Fruit fly (Drosophila melanogaster): ENCODE results near the gene Sry-beta.

The Sry-beta gene

DNA sequence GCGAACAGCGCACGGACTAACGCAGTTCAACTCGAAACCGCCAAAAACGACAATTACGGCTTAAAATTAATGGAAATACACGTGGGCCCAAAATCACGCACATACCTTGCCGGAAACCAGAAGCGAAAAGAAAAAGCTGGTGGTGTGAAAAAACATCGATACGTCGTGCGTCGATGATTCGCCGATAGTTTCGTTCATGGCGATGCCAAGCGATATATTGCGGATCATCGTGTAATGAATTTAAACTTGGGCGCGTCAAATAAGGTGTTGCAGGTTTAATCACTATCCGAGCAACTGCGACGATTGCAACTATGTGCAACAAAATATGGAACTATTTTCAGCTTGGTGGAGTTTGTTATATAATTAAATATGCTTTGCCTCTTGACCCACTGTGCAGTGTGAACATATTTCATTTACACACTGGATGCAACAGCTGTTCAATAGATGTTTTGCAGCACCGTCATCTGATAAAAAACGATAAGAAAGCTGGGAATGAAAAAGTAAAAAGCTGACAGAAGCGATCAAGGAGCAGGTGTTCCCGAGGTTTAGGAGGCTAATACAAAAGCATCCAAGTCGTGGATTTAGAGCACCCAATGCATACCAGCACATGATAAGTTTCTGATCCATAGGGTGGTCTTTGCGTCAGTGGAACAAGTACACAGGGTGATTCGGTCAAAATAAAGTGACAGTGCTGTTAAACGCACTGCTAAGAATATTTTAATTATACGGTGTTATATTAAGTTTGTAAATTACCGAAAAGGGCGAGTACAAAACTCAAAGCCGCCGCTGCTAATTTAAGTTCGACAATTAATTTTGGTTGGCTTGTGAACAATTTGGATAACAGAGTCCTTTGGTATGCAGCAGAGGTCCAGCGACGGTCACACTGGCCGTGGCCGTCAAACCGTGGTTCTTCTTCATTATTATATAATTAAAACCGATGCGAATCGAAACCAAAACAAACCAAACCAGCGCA lies 6.8 kb downstream of the Sry-beta start, which contains the start of the genes RpL32 and CG7943 (continued):
- peak; percentile 90 for TF ChIP-seq ara (GFP tag; IDR thresholded peaks at IDR 0.05)
- TF ChIP-seq caup (GFP tag; optimal IDR thresholded peaks at IDR 0.05; ENCODE audit: severe bottlenecking), result peak; percentile 97
- peak in 1 of 2 experiments; percentile 84 for TF ChIP-seq bsh (GFP tag; optimal IDR thresholded peaks at IDR 0.05)
- peak; percentile 97 for TF ChIP-seq bcd (GFP tag; optimal IDR thresholded peaks at IDR 0.05)
- TF ChIP-seq CG9932 (GFP tag; IDR thresholded peaks at IDR 0.05), result peak; percentile 99
- TF ChIP-seq CG33213 (GFP tag; optimal IDR thresholded peaks at IDR 0.05), result peak; percentile 96
- TF ChIP-seq ttk (GFP tag; IDR thresholded peaks at IDR 0.05), result peak; percentile 88
- TF ChIP-seq Camta (GFP tag; optimal IDR thresholded peaks at IDR 0.05), result peak; percentile 98
- peak; percentile 91; the same call in 2 of the 3 replicates for TF ChIP-seq otp (GFP tag; IDR thresholded peaks at IDR 0.05)
- peak; percentile 84 for TF ChIP-seq Myb (GFP tag; optimal IDR thresholded peaks at IDR 0.05)
- TF ChIP-seq CG13296 (GFP tag; optimal IDR thresholded peaks at IDR 0.05), result peak; percentile 97
- peak; percentile 78 for TF ChIP-seq CG12155 (GFP tag; optimal IDR thresholded peaks at IDR 0.05)
- peak; percentile 76 for TF ChIP-seq CG2202 (tag; optimal IDR thresholded peaks at IDR 0.05)
- peak; percentile 92 for TF ChIP-seq peb (GFP tag; IDR thresholded peaks at IDR 0.05)
- peak; percentile 92 for TF ChIP-seq CG1647 (GFP tag; optimal IDR thresholded peaks at IDR 0.05)
- peak; percentile 100 for TF ChIP-seq Opbp (GFP tag; IDR thresholded peaks at IDR 0.05; ENCODE audit: partially characterized antibody)
- TF ChIP-seq Sox100B (GFP tag; optimal IDR thresholded peaks at IDR 0.05), result peak; percentile 92
- TF ChIP-seq CG12744 (GFP tag; optimal IDR thresholded peaks at IDR 0.05), result peak; percentile 77
- peak; percentile 86 for TF ChIP-seq CG1233 (GFP tag; optimal IDR thresholded peaks at IDR 0.05)
- TF ChIP-seq insv (GFP tag; optimal IDR thresholded peaks at IDR 0.05), result peak in 1 of 2 experiments; percentile 74
- peak; percentile 84 for TF ChIP-seq CG11560 (tag; IDR thresholded peaks at IDR 0.05)
- peak; percentile 92 for TF ChIP-seq Six4 (GFP tag; optimal IDR thresholded peaks at IDR 0.05)
- peak; percentile 94 for TF ChIP-seq CG18764 (GFP tag; optimal IDR thresholded peaks at IDR 0.05)
- TF ChIP-seq sim (GFP tag; IDR thresholded peaks at IDR 0.05), result peak; percentile 81
- TF ChIP-seq tll (GFP tag; optimal IDR thresholded peaks at IDR 0.05), result peak; percentile 40 to 85
- peak; percentile 95 for TF ChIP-seq Fer3 (tag; optimal IDR thresholded peaks at IDR 0.05)
- peak; percentile 93 for TF ChIP-seq H15 (GFP tag; IDR thresholded peaks at IDR 0.05)
- peak; percentile 86 for TF ChIP-seq Nf-YA (GFP tag; IDR thresholded peaks at IDR 0.05)
- TF ChIP-seq Aef1 (GFP tag; IDR thresholded peaks at IDR 0.05), result peak; percentile 96
- TF ChIP-seq cato (GFP tag; optimal IDR thresholded peaks at IDR 0.05; ENCODE audit: borderline replicate concordance), result peak; percentile 74
- TF ChIP-seq CG10565 (GFP tag; optimal IDR thresholded peaks at IDR 0.05), result peak; percentile 90
- peak; percentile 91 for TF ChIP-seq CG13894 (tag; optimal IDR thresholded peaks at IDR 0.05)
- TF ChIP-seq CG10267 (tag; optimal IDR thresholded peaks at IDR 0.05), result peak; percentile 93
- TF ChIP-seq CG9609 (GFP tag; optimal IDR thresholded peaks at IDR 0.05), result peak; percentile 91
- TF ChIP-seq cwo (GFP tag; optimal IDR thresholded peaks at IDR 0.05), result peak; percentile 82
- peak; percentile 69 for TF ChIP-seq Dip2 (GFP tag; IDR thresholded peaks at IDR 0.05)
- peak; percentile 90 for TF ChIP-seq org-1 (GFP tag; optimal IDR thresholded peaks at IDR 0.05)
- TF ChIP-seq tgo (GFP tag; IDR thresholded peaks at IDR 0.05), result peak; percentile 93
- TF ChIP-seq CG1792 (GFP tag; optimal IDR thresholded peaks at IDR 0.05), result peak; percentile 91
- peak; percentile 84 to 94 for TF ChIP-seq Hr51 (GFP tag; optimal IDR thresholded peaks at IDR 0.05)
- peak; percentile 90 for TF ChIP-seq CG11504 (tag; optimal IDR thresholded peaks at IDR 0.05)
- TF ChIP-seq CG32767 (GFP tag; IDR thresholded peaks at IDR 0.05), result peak; percentile 85
- TF ChIP-seq kay (GFP tag; optimal IDR thresholded peaks at IDR 0.05), result peak; percentile 75
- peak; percentile 84 for TF ChIP-seq CG6654 (GFP tag; optimal IDR thresholded peaks at IDR 0.05)
- peak; percentile 90 for TF ChIP-seq HLH54F (GFP tag; optimal IDR thresholded peaks at IDR 0.05)
- peak; percentile 82 for TF ChIP-seq wor (GFP tag; IDR thresholded peaks at IDR 0.05)
- peak; percentile 92 for TF ChIP-seq kni (GFP tag; optimal IDR thresholded peaks at IDR 0.05)
- peak; percentile 91 for TF ChIP-seq CG14050 (GFP tag; IDR thresholded peaks at IDR 0.05)

Data from whole organism, embryonic.